Worm (Caenorhabditis elegans) whole organism, L1 larva: Measurements from ENCODE around the gene F44E7.7.
"Not testable (repeated sequence)": the region's sequence is repeated elsewhere in the genome, so short reads cannot be mapped to it uniquely, and the experiment has no call there.

Experiments used
- C04F5.9 ChIP-seq: sonication (generic microtip); optimal IDR thresholded peaks from 2 replicates; lab custom pipeline; 2016; ENCODE audit warnings: missing genetic modification characterization, missing compliant biosample characterization
- F16B12.6 ChIP-seq: fragments of 150-350 bp; optimal IDR thresholded peaks from 2 replicates; lab custom pipeline; 2014; ENCODE audit warnings: missing biosample characterization, missing genetic modification characterization
- aha-1 ChIP-seq: fragments of 150-350 bp; optimal IDR thresholded peaks from 2 replicates; lab custom pipeline; 2014; ENCODE audit warnings: missing biosample characterization, missing genetic modification characterization
- ceh-63 ChIP-seq: fragments of 200-800 bp; sonication (Bioruptor generic); optimal IDR thresholded peaks from 2 replicates; lab custom pipeline; 2018; ENCODE audit warnings: mild to moderate bottlenecking, missing genetic modification characterization, missing compliant biosample characterization
- ceh-90 ChIP-seq: sonication (generic microtip); optimal IDR thresholded peaks from 2 replicates; lab custom pipeline; 2016; ENCODE audit warnings: missing genetic modification characterization, missing compliant biosample characterization
- ces-1 ChIP-seq: fragments of 150-350 bp; optimal IDR thresholded peaks from 2 replicates; lab custom pipeline; 2014; ENCODE audit warnings: missing biosample characterization, missing genetic modification reagents, missing genetic modification characterization
- dpl-1 ChIP-seq, 3 experiments: fragments of 150-350 bp in 2 of 3; sonication (generic microtip) in 1 of 3; optimal IDR thresholded peaks; 2 replicates each; lab custom pipeline; 2014 to 2017; ENCODE audit warnings: missing biosample characterization in 3 of 3, missing genetic modification characterization in 3 of 3, missing genetic modification reagents in 3 of 3
- dsc-1 ChIP-seq: sonication (generic microtip); optimal IDR thresholded peaks from 2 replicates; lab custom pipeline; 2016; ENCODE audit warnings: mild to moderate bottlenecking, missing genetic modification characterization, missing compliant biosample characterization
- efl-1 ChIP-seq, 4 experiments: fragments of 150-350 bp; optimal IDR thresholded peaks in 3 of 4; peaks in 1 of 4; 1 replicate in 1 of 4; 2 replicates in 3 of 4; lab custom pipeline; 2014; ENCODE audit warnings: missing biosample characterization in 2 of 4, missing genetic modification characterization in 2 of 4, missing genetic modification reagents in 2 of 4
- egl-13 ChIP-seq: sonication (generic microtip); optimal IDR thresholded peaks from 2 replicates; lab custom pipeline; 2016; ENCODE audit warnings: missing genotype, missing genetic modification reagents, missing genetic modification characterization, missing compliant biosample characterization
- egl-27 ChIP-seq, 2 experiments: fragments of 150-350 bp in 1 of 2; sonication (generic microtip); optimal IDR thresholded peaks; 3 replicates each; lab custom pipeline; 2017 to 2018; ENCODE audit warnings: missing biosample characterization in 2 of 2, missing genetic modification characterization in 2 of 2, missing genetic modification reagents in 2 of 2
- hlh-17 ChIP-seq: fragments of 200-800 bp; sonication (Bioruptor generic); optimal IDR thresholded peaks from 2 replicates; lab custom pipeline; 2018; ENCODE audit warnings: missing genetic modification characterization, mild to moderate bottlenecking, missing compliant biosample characterization, moderate library complexity, borderline replicate concordance
- hpl-2 ChIP-seq: fragments of 150-350 bp; optimal IDR thresholded peaks from 2 replicates; lab custom pipeline; 2014; ENCODE audit warnings: missing biosample characterization, missing genetic modification reagents, missing genetic modification characterization
- jun-1 ChIP-seq: fragments of 150-350 bp; optimal IDR thresholded peaks from 2 replicates; lab custom pipeline; 2014; ENCODE audit warnings: missing biosample characterization, missing genetic modification reagents, missing genetic modification characterization
- lin-14 ChIP-seq: fragments of 200-800 bp; sonication (Bioruptor generic); optimal IDR thresholded peaks from 2 replicates; lab custom pipeline; 2018; ENCODE audit warnings: mild to moderate bottlenecking, missing genetic modification characterization, moderate library complexity, missing compliant biosample characterization
- lin-15B ChIP-seq: fragments of 150-350 bp; sonication (generic microtip); optimal IDR thresholded peaks from 3 replicates; lab custom pipeline; 2014; ENCODE audit warnings: missing biosample characterization, missing genetic modification characterization
- lir-3 ChIP-seq: sonication (generic microtip); optimal IDR thresholded peaks from 2 replicates; lab custom pipeline; 2016; ENCODE audit warnings: mild to moderate bottlenecking, missing genetic modification characterization, moderate library complexity, missing compliant biosample characterization; ENCODE audit not compliant: poor library complexity
- mef-2 ChIP-seq: fragments of 150-350 bp; optimal IDR thresholded peaks from 2 replicates; lab custom pipeline; 2014; ENCODE audit warnings: missing biosample characterization, missing genetic modification characterization
- nhr-11 ChIP-seq: fragments of 150-350 bp; optimal IDR thresholded peaks from 2 replicates; lab custom pipeline; 2014; ENCODE audit warnings: missing biosample characterization, missing genetic modification characterization
- nhr-19 ChIP-seq: fragments of 200-800 bp; sonication (Bioruptor generic); conservative IDR thresholded peaks from 2 replicates; pipeline ENCODE4 v1.3.6; 2022; ENCODE audit warnings: missing genetic modification characterization, missing compliant biosample characterization
- nhr-20 ChIP-seq: sonication (generic microtip); optimal IDR thresholded peaks from 2 replicates; lab custom pipeline; 2016; ENCODE audit warnings: mild to moderate bottlenecking, missing genetic modification characterization, missing compliant biosample characterization
- nhr-28 ChIP-seq: fragments of 150-350 bp; optimal IDR thresholded peaks from 2 replicates; lab custom pipeline; 2014; ENCODE audit warnings: missing biosample characterization, missing genetic modification characterization
- nhr-47 ChIP-seq: sonication (generic microtip); optimal IDR thresholded peaks from 2 replicates; lab custom pipeline; 2016; ENCODE audit warnings: mild to moderate bottlenecking, missing genetic modification characterization, moderate library complexity, missing compliant biosample characterization
- nhr-77 ChIP-seq: fragments of 150-350 bp; optimal IDR thresholded peaks from 2 replicates; lab custom pipeline; 2014; ENCODE audit warnings: missing biosample characterization, missing genetic modification characterization
- nhr-90 ChIP-seq: sonication (generic microtip); optimal IDR thresholded peaks from 2 replicates; lab custom pipeline; 2016; ENCODE audit warnings: mild to moderate bottlenecking, missing genetic modification characterization, missing compliant biosample characterization; ENCODE audit not compliant: poor library complexity
- pqm-1 ChIP-seq: sonication (generic microtip); optimal IDR thresholded peaks from 3 replicates; lab custom pipeline; 2017; ENCODE audit warnings: missing biosample characterization, missing genetic modification characterization
- rnt-1 ChIP-seq: sonication (generic microtip); optimal IDR thresholded peaks from 2 replicates; lab custom pipeline; 2016; ENCODE audit warnings: mild to moderate bottlenecking, missing genetic modification characterization, moderate library complexity, missing compliant biosample characterization
- skn-1 ChIP-seq: fragments of 150-350 bp; optimal IDR thresholded peaks from 2 replicates; lab custom pipeline; 2014; ENCODE audit warnings: missing biosample characterization, missing genetic modification characterization
- sup-37 ChIP-seq: fragments of 200-800 bp; sonication (Bioruptor generic); optimal IDR thresholded peaks from 2 replicates; lab custom pipeline; 2018; ENCODE audit warnings: mild to moderate bottlenecking, missing genetic modification characterization, missing compliant biosample characterization
- vab-15 ChIP-seq: sonication (generic microtip); optimal IDR thresholded peaks from 2 replicates; lab custom pipeline; 2017; ENCODE audit warnings: missing genotype, mild to moderate bottlenecking, missing genetic modification characterization, missing compliant biosample characterization
- xbp-1 ChIP-seq: sonication (generic microtip); optimal IDR thresholded peaks from 2 replicates; lab custom pipeline; 2016; ENCODE audit warnings: missing genetic modification characterization, missing compliant biosample characterization
- zag-1 ChIP-seq: fragments of 150-350 bp; optimal IDR thresholded peaks from 2 replicates; lab custom pipeline; 2014; ENCODE audit warnings: missing biosample characterization, missing genetic modification characterization
- ztf-4 ChIP-seq: fragments of 150-350 bp; optimal IDR thresholded peaks from 2 replicates; lab custom pipeline; 2014; ENCODE audit warnings: missing biosample characterization, missing genetic modification characterization

Gene F44E7.7

DNA sequence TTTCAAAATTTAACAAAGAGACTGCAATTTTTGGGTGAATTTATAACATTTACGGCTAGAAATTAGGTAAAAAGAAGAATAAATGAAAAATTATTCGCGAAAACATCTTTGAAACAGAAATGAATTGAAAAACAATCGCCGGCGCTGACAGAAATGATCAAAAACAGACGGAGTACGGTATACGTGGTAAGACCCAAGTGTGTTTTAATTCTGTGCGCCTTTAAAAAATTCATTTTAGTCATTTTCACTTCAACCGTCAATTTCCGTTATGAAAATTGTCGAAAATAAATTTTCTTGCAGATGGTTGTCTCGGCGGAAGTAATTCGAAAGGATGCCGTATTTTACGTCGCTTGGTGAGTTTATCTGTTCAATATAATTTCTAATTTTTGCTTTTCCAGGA lies 29.1 kb downstream of the F44E7.7 start, which contains the start of gene C53A3.3:
TSS of gene C53A3.3 (plus strand) at position 301 of the 400 bp plus-strand sequence.
- TF ChIP-seq lin-15B (no peak), ceh-63 (GFP tag; lab: Kevin White, UChicago) (no peak), sup-37 (no peak), aha-1 (tag; lab: Kevin White, UChicago) (no peak), C04F5.9 (tag; lab: Kevin White, UChicago) (no peak), xbp-1 (tag; lab: Kevin White, UChicago) (no peak), pqm-1 (tag; lab: Kevin White, UChicago) (no peak), ztf-4 (tag; lab: Kevin White, UChicago) (no peak), F16B12.6 (tag; lab: Kevin White, UChicago) (no peak), egl-27 (tag; optimal IDR thresholded peaks at IDR 0.05; lab: Kevin White, UChicago) (no peak), nhr-11 (tag; lab: Kevin White, UChicago) (no peak)

ce11 chrV:5755203-5755693 lies 30.0 kb downstream of the F44E7.7 start, which contains the start of gene K09H11.11:
Gene K09H11.11 (minus strand): TSS chrV:5755253.
- TF ChIP-seq lin-14; nhr-19 (GFP tag; lab: Robert Waterston, UW); hpl-2 (GFP tag; lab: Kevin White, UChicago): not testable (repeated sequence)
- TF ChIP-seq, all 84 proteins: peak for 0; not testable (repeated sequence) for 84

ce11 chrV:5753432-5753831 lies 31.8 kb downstream of the F44E7.7 start, which contains the start of gene pgph-1:
Gene pgph-1 (minus strand): TSS chrV:5753532.
- TF ChIP-seq skn-1 (tag; lab: Kevin White, UChicago): no peak
- no peak for TF ChIP-seq nhr-20 (tag; lab: Kevin White, UChicago)
- TF ChIP-seq, all 84 proteins: peak for 0

ce11 chrV:5747519-5747918 lies 37.8 kb downstream of the F44E7.7 start, which contains the start of gene acds-10:
Gene acds-10 (plus strand): TSS chrV:5747819.
- TF ChIP-seq efl-1 (optimal IDR thresholded peaks at IDR 0.05; lab: Kevin White, UChicago) (no peak), efl-1 (GFP tag; optimal IDR thresholded peaks at IDR 0.05 in 1 of 2; lab: Kevin White, UChicago) (peak in 1 of 2 experiments; percentile 18), nhr-28 (tag; lab: Kevin White, UChicago) (no peak)

DNA sequence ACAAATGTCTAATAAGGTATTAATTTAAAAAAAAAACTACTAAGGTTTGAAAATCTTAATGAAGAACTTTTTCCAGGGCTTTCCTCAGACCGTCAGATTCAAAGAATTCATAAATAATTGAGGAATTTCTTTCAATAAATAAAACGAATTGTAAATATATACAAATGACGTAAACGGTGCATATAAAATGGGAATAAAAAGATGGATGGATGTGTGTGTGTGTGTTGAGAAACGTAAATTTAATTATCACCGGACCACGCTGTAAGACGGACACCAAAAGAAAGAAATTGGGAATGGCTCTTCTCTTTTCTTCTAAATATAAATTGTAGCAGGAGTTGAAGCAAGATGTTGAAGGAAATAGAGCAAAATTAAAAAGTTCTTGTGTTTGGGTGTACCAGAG lies 39.0 kb downstream of the F44E7.7 start:
- no peak for TF ChIP-seq sup-37
- no peak for TF ChIP-seq nhr-90 (tag; lab: Kevin White, UChicago)
- peak; percentile 77 for TF ChIP-seq ceh-63 (GFP tag; lab: Kevin White, UChicago)
- no peak for TF ChIP-seq dpl-1 (GFP tag; optimal IDR thresholded peaks at IDR 0.05; lab: Kevin White, UChicago)
- TF ChIP-seq hlh-17 (GFP tag; lab: Kevin White, UChicago): no peak
- TF ChIP-seq nhr-19 (GFP tag; lab: Robert Waterston, UW): no peak
- TF ChIP-seq mef-2 (tag; lab: Kevin White, UChicago): no peak
- no peak for TF ChIP-seq ces-1
- TF ChIP-seq rnt-1 (tag; lab: Kevin White, UChicago): no peak

- no peak for TF ChIP-seq nhr-28 (tag; lab: Kevin White, UChicago)
- no peak for TF ChIP-seq pqm-1 (tag; lab: Kevin White, UChicago)
- peak; percentile 55 for TF ChIP-seq egl-13 (tag; lab: Kevin White, UChicago)
- TF ChIP-seq vab-15 (tag; lab: Kevin White, UChicago): no peak
- TF ChIP-seq ceh-90: no peak
- peak; percentile 22 for TF ChIP-seq nhr-47 (tag; lab: Kevin White, UChicago)
- no peak for TF ChIP-seq nhr-11 (tag; lab: Kevin White, UChicago)
- TF ChIP-seq jun-1 (tag; lab: Kevin White, UChicago): no peak
- no peak for TF ChIP-seq zag-1 (tag; lab: Kevin White, UChicago)
- no peak for TF ChIP-seq nhr-90 (tag; lab: Kevin White, UChicago)
- no peak for TF ChIP-seq nhr-77
- TF ChIP-seq lir-3: no peak
- peak; percentile 87 for TF ChIP-seq dsc-1 (tag; lab: Kevin White, UChicago)
These were observed 44.0 kb downstream of the F44E7.7 start for ce11 chrV:5741237-5741636.
